Worm (Caenorhabditis elegans) whole organism, L2 larva: Measurements from ENCODE around the gene dpf-2.
A peak's percentile ranks its signal among the peaks of the same experiment; 100 is the strongest.

Experiments
- F13H6.1 ChIP-seq: sonication (generic microtip); optimal IDR thresholded peaks from 2 replicates; lab custom pipeline; 2016; ENCODE audit warnings: missing genetic modification characterization, missing compliant biosample characterization
- Y55F3AM.14 ChIP-seq: fragments of 200-800 bp; sonication (Bioruptor generic); optimal IDR thresholded peaks from 2 replicates; lab custom pipeline; 2018; ENCODE audit warnings: mild to moderate bottlenecking, missing genetic modification characterization, missing compliant biosample characterization
- ama-1 ChIP-seq: fragments of 150-350 bp; optimal IDR thresholded peaks from 2 replicates; lab custom pipeline; 2018; ENCODE audit warnings: inconsistent platforms
- fos-1 ChIP-seq: fragments of 150-350 bp; optimal IDR thresholded peaks from 2 replicates; lab custom pipeline; 2014; ENCODE audit warnings: missing biosample characterization, missing genetic modification characterization
- lin-11 ChIP-seq: fragments of 150-350 bp; sonication (generic microtip); optimal IDR thresholded peaks from 2 replicates; lab custom pipeline; 2014; ENCODE audit warnings: missing biosample characterization, missing genetic modification characterization, inconsistent platforms, mixed read lengths
- lin-39 ChIP-seq: fragments of 150-350 bp; optimal IDR thresholded peaks from 2 replicates; lab custom pipeline; 2014; ENCODE audit warnings: missing biosample characterization, missing genetic modification reagents, missing genetic modification characterization
- lsy-2 ChIP-seq, 2 experiments: fragments of 150-350 bp in 1 of 2; sonication (generic microtip) in 1 of 2; optimal IDR thresholded peaks; 2 replicates each; lab custom pipeline; 2014 to 2017; ENCODE audit warnings: missing biosample characterization in 2 of 2, missing genetic modification characterization in 2 of 2
- nhr-12 ChIP-seq: fragments of 150-350 bp; optimal IDR thresholded peaks from 2 replicates; lab custom pipeline; 2014; ENCODE audit warnings: missing biosample characterization, missing genetic modification characterization
- nhr-237 ChIP-seq: fragments of 150-350 bp; optimal IDR thresholded peaks from 2 replicates; lab custom pipeline; 2014; ENCODE audit warnings: missing biosample characterization, missing genetic modification characterization
- nhr-6 ChIP-seq: fragments of 150-350 bp; optimal IDR thresholded peaks from 2 replicates; lab custom pipeline; 2014; ENCODE audit warnings: missing biosample characterization, missing genetic modification characterization
- nhr-77 ChIP-seq: fragments of 150-350 bp; optimal IDR thresholded peaks from 2 replicates; lab custom pipeline; 2014; ENCODE audit warnings: missing biosample characterization, missing genetic modification characterization
- sem-4 ChIP-seq: fragments of 150-350 bp; optimal IDR thresholded peaks from 2 replicates; lab custom pipeline; 2014; ENCODE audit warnings: missing biosample characterization, missing genetic modification reagents, missing genetic modification characterization
- unc-55 ChIP-seq: fragments of 150-350 bp; sonication (generic microtip); optimal IDR thresholded peaks from 3 replicates; lab custom pipeline; 2014; ENCODE audit warnings: missing biosample characterization, missing genetic modification reagents, missing genetic modification characterization
- ztf-11 ChIP-seq: sonication (generic microtip); optimal IDR thresholded peaks from 2 replicates; lab custom pipeline; 2017; ENCODE audit warnings: missing biosample characterization, missing genetic modification characterization

DNA sequence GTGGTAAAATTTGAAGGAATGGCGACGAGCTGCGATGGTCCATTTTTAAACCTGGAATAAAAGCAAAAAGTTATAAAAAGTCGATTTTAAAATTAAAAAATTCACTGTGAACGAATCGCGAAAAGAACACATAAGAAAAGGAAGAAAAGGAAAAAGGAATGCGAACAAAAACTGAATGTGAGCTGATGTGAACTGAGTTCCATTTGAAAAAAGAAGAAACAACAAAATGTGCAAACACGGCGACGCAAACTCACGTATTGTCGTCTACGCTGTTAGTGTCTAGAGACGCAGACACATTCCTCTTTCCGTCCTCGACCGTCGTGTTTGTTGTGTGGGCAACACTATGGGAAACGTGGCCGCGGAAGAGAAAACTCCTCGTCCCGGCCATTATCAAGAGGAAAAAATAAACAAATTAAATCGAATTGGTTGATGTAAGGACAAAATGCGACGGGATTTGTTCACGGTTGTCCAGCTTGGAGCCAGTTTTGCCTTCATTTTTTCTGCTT, 22.1 kb downstream of the dpf-2 start, which contains the start of the genes C27C12.1 and C27C12.4:
- peak; percentile 89 for TF ChIP-seq lin-11 (tag; lab: Kevin White, UChicago)
- TF ChIP-seq Y55F3AM.14 (GFP tag; lab: Kevin White, UChicago), result peak; percentile 44
- no peak for TF ChIP-seq nhr-237 (tag; lab: Kevin White, UChicago)
- no peak for TF ChIP-seq ama-1
- no peak for TF ChIP-seq ztf-11 (tag; lab: Kevin White, UChicago)
- TF ChIP-seq nhr-12 (tag; lab: Kevin White, UChicago), result no peak
- peak; percentile 83 for TF ChIP-seq sem-4
- TF ChIP-seq unc-55, result peak; percentile 96
- peak; percentile 92 for TF ChIP-seq F13H6.1 (tag; lab: Kevin White, UChicago)
- peak; percentile 74 for TF ChIP-seq fos-1 (tag; lab: Kevin White, UChicago)
- peak; percentile 70 for TF ChIP-seq nhr-6 (tag; lab: Kevin White, UChicago)
- TF ChIP-seq lin-39 (tag; lab: Kevin White, UChicago), result no peak
- TF ChIP-seq nhr-77, result peak; percentile 43
- TF ChIP-seq lsy-2 (tag; optimal IDR thresholded peaks at IDR 0.05; lab: Kevin White, UChicago), result peak; percentile 64 to 89
